Fruit fly (Drosophila melanogaster) whole organism, prepupa: ENCODE data around the gene CG5172.

ENCODE experiments used
- Blimp-1 ChIP-seq: fragments of 200-800 bp; sonication (Bioruptor generic); optimal IDR thresholded peaks from 3 replicates; lab custom pipeline; 2017; ENCODE audit warnings: missing biosample characterization, missing genetic modification characterization, mild to moderate bottlenecking, moderate library complexity, missing genetic modification reagents
- CG10669 ChIP-seq: fragments of 200-800 bp; sonication (Bioruptor generic); optimal IDR thresholded peaks from 3 replicates; lab custom pipeline; 2018; ENCODE audit warnings: missing biosample characterization, mild to moderate bottlenecking, missing genetic modification characterization, moderate library complexity
- CG11902 ChIP-seq: fragments of 200-800 bp; sonication (Bioruptor generic); optimal IDR thresholded peaks from 3 replicates; lab custom pipeline; 2016; ENCODE audit warnings: missing biosample characterization, missing genetic modification characterization
- CG6854 ChIP-seq: fragments of 200-800 bp; sonication (Bioruptor generic); optimal IDR thresholded peaks from 2 replicates; lab custom pipeline; 2017; ENCODE audit warnings: missing biosample characterization, mild to moderate bottlenecking, missing genetic modification characterization
- CG8319 ChIP-seq: fragments of 200-800 bp; sonication (Bioruptor generic); optimal IDR thresholded peaks from 3 replicates; lab custom pipeline; 2016; ENCODE audit warnings: missing biosample characterization, missing genetic modification characterization
- Gug ChIP-seq: fragments of 200-800 bp; sonication (Bioruptor generic); IDR thresholded peaks from 2 replicates; pipeline ENCODE4 v1.3.6; 2022; ENCODE audit warnings: missing biosample characterization, missing genetic modification characterization
- OdsH ChIP-seq: fragments of 200-800 bp; sonication (Bioruptor generic); optimal IDR thresholded peaks from 3 replicates; lab custom pipeline; 2016; ENCODE audit warnings: missing biosample characterization, missing genetic modification characterization
- Sox14 ChIP-seq: fragments of 200-800 bp; sonication (Bioruptor generic); optimal IDR thresholded peaks from 3 replicates; lab custom pipeline; 2016; ENCODE audit warnings: missing biosample characterization, missing genetic modification characterization
- fd59A ChIP-seq: fragments of 200-800 bp; sonication (Bioruptor generic); optimal IDR thresholded peaks from 2 replicates; lab custom pipeline; 2017; ENCODE audit warnings: missing biosample characterization, mild to moderate bottlenecking, missing genetic modification characterization, missing genetic modification reagents
- net ChIP-seq: fragments of 200-800 bp; sonication (Bioruptor generic); optimal IDR thresholded peaks from 3 replicates; lab custom pipeline; 2016; ENCODE audit warnings: missing biosample characterization, missing genetic modification characterization
- svp ChIP-seq: fragments of 200-800 bp; sonication (Bioruptor generic); peaks from one replicate; lab custom pipeline; 2016; ENCODE audit warnings: missing biosample characterization, missing genetic modification characterization

dm6 chrX:17254094-17254493 is 32.9 kb downstream of the CG5172 start:
- TF ChIP-seq OdsH (no peak), net (GFP tag; lab: Kevin White, UChicago) (no peak), fd59A (no peak), CG8319 (GFP tag; lab: Kevin White, UChicago) (no peak), Sox14 (GFP tag; lab: Kevin White, UChicago) (no peak), CG6854 (GFP tag; lab: Kevin White, UChicago) (no peak), CG10669 (GFP tag; lab: Kevin White, UChicago) (no peak), Blimp-1 (peak; percentile 75), CG11902 (GFP tag; lab: Kevin White, UChicago) (no peak), Gug (no peak), svp (GFP tag; lab: Kevin White, UChicago) (no peak)
